Worm (Caenorhabditis elegans) whole organism, L4 larva: ENCODE measurements around the gene T07F12.4.

Experiments used
- D1046.2 ChIP-seq: fragments of 200-800 bp; sonication (Bioruptor generic); IDR thresholded peaks from 2 replicates; pipeline ENCODE4 v1.3.6; 2022; ENCODE audit warnings: missing genetic modification characterization, missing compliant biosample characterization
- F10B5.3 ChIP-seq: sonication (generic microtip); optimal IDR thresholded peaks from 2 replicates; lab custom pipeline; 2016; ENCODE audit warnings: mild to moderate bottlenecking, missing genetic modification characterization, missing compliant biosample characterization
- F44E2.7 ChIP-seq: fragments of 200-800 bp; sonication (Bioruptor generic); IDR thresholded peaks from 2 replicates; pipeline ENCODE4 v2.1.2; 2022; ENCODE audit warnings: missing genetic modification characterization, missing compliant biosample characterization
- T26A8.4 ChIP-seq: fragments of 200-800 bp; sonication (Bioruptor generic); IDR thresholded peaks from 2 replicates; pipeline ENCODE4 v1.3.6; 2022; ENCODE audit warnings: missing genetic modification characterization, missing compliant biosample characterization
- Y5F2A.4 ChIP-seq: fragments of 200-800 bp; sonication (Bioruptor generic); optimal IDR thresholded peaks from 2 replicates; lab custom pipeline; 2018; ENCODE audit warnings: mild to moderate bottlenecking, missing genetic modification characterization, missing compliant biosample characterization
- ZK337.2 ChIP-seq: fragments of 200-800 bp; sonication (Bioruptor generic); IDR thresholded peaks from 2 replicates; pipeline ENCODE4 v1.3.6; 2022; ENCODE audit warnings: missing genetic modification reagents, missing genetic modification characterization, missing compliant biosample characterization
- arid-1 ChIP-seq: fragments of 200-800 bp; sonication (Bioruptor generic); conservative IDR thresholded peaks from 2 replicates; pipeline ENCODE4 v1.3.6; 2022; ENCODE audit warnings: missing genetic modification reagents, missing genetic modification characterization, missing compliant biosample characterization
- ceh-44 ChIP-seq: fragments of 200-800 bp; sonication (Bioruptor generic); IDR thresholded peaks from 2 replicates; pipeline ENCODE4 v1.3.6; 2022; ENCODE audit warnings: missing genetic modification reagents, missing genetic modification characterization, missing compliant biosample characterization
- ceh-62 ChIP-seq: sonication (generic microtip); optimal IDR thresholded peaks from 2 replicates; lab custom pipeline; 2017; ENCODE audit warnings: missing biosample characterization, missing genetic modification characterization
- ceh-82 ChIP-seq: sonication (generic microtip); optimal IDR thresholded peaks from 2 replicates; lab custom pipeline; 2017; ENCODE audit warnings: missing biosample characterization, missing genetic modification characterization
- daf-12 ChIP-seq: fragments of 150-350 bp; optimal IDR thresholded peaks from 2 replicates; lab custom pipeline; 2014; ENCODE audit warnings: missing biosample characterization, missing genetic modification reagents, missing genetic modification characterization
- daf-8 ChIP-seq: fragments of 200-800 bp; sonication (Bioruptor generic); IDR thresholded peaks from 2 replicates; pipeline ENCODE4 v1.3.6; 2022; ENCODE audit warnings: missing genetic modification characterization, missing compliant biosample characterization
- duxl-1 ChIP-seq: sonication (generic microtip); optimal IDR thresholded peaks from 2 replicates; lab custom pipeline; 2016; ENCODE audit warnings: mild to moderate bottlenecking, missing genetic modification characterization, moderate library complexity, missing compliant biosample characterization; ENCODE audit not compliant: poor library complexity
- dve-1 ChIP-seq: sonication (generic microtip); optimal IDR thresholded peaks from 2 replicates; lab custom pipeline; 2017; ENCODE audit warnings: antibody characterized with exemption, mild to moderate bottlenecking, missing genetic modification characterization, missing compliant biosample characterization; ENCODE audit not compliant: insufficient read depth
- egl-43 ChIP-seq: fragments of 200-800 bp; sonication (Bioruptor generic); IDR thresholded peaks from 2 replicates; pipeline ENCODE4 v1.3.6; 2022; ENCODE audit warnings: missing genetic modification reagents, missing genetic modification characterization, missing compliant biosample characterization
- fos-1 ChIP-seq: fragments of 150-350 bp; optimal IDR thresholded peaks from 2 replicates; lab custom pipeline; 2014; ENCODE audit warnings: missing biosample characterization, missing genetic modification characterization
- hlh-11 ChIP-seq: fragments of 200-800 bp; sonication (Bioruptor generic); optimal IDR thresholded peaks from 2 replicates; lab custom pipeline; 2018; ENCODE audit warnings: mild to moderate bottlenecking, missing genetic modification characterization, missing compliant biosample characterization
- hlh-30 ChIP-seq: sonication (generic microtip); optimal IDR thresholded peaks from 2 replicates; lab custom pipeline; 2017; ENCODE audit warnings: antibody characterized with exemption, mild to moderate bottlenecking, missing genetic modification characterization, missing compliant biosample characterization; ENCODE audit not compliant: insufficient read depth
- hmg-1.1 ChIP-seq: fragments of 200-800 bp; sonication (Bioruptor generic); IDR thresholded peaks from 2 replicates; pipeline ENCODE4 v1.3.6; 2022; ENCODE audit warnings: missing genetic modification reagents, missing genetic modification characterization, missing compliant biosample characterization
- lin-13 ChIP-seq: fragments of 150-350 bp; optimal IDR thresholded peaks from 2 replicates; lab custom pipeline; 2014; ENCODE audit warnings: missing biosample characterization, missing genetic modification reagents, missing genetic modification characterization
- lin-15B ChIP-seq: fragments of 150-350 bp; sonication (generic microtip); optimal IDR thresholded peaks from 3 replicates; lab custom pipeline; 2014; ENCODE audit warnings: missing biosample characterization, missing genetic modification characterization
- lin-38 ChIP-seq: fragments of 200-800 bp; sonication (Bioruptor generic); IDR thresholded peaks from 2 replicates; pipeline ENCODE4 v1.3.6; 2022; ENCODE audit warnings: missing genetic modification reagents, missing genetic modification characterization, missing compliant biosample characterization
- mdt-29 ChIP-seq: fragments of 200-800 bp; sonication (Bioruptor generic); IDR thresholded peaks from 2 replicates; pipeline ENCODE4 v1.3.6; 2022; ENCODE audit warnings: missing genetic modification reagents, missing genetic modification characterization, missing compliant biosample characterization
- mep-1 ChIP-seq: fragments of 150-350 bp; sonication (generic microtip); optimal IDR thresholded peaks from 3 replicates; lab custom pipeline; 2014; ENCODE audit warnings: missing biosample characterization, missing genetic modification characterization
- mxl-3 ChIP-seq: fragments of 200-800 bp; sonication (Bioruptor generic); optimal IDR thresholded peaks from 2 replicates; lab custom pipeline; 2018; ENCODE audit warnings: mild to moderate bottlenecking, missing genetic modification characterization, missing compliant biosample characterization
- nhr-10 ChIP-seq: fragments of 150-350 bp; optimal IDR thresholded peaks from 2 replicates; lab custom pipeline; 2014; ENCODE audit warnings: missing biosample characterization, missing genetic modification characterization
- nhr-11 ChIP-seq: fragments of 150-350 bp; optimal IDR thresholded peaks from 2 replicates; lab custom pipeline; 2014; ENCODE audit warnings: missing biosample characterization, missing genetic modification characterization
- nhr-237 ChIP-seq: sonication (generic microtip); optimal IDR thresholded peaks from 2 replicates; lab custom pipeline; 2017; ENCODE audit warnings: missing biosample characterization, missing genetic modification characterization
- nhr-28 ChIP-seq: fragments of 150-350 bp; optimal IDR thresholded peaks from 2 replicates; lab custom pipeline; 2014; ENCODE audit warnings: missing biosample characterization, missing genetic modification characterization
- nhr-76 ChIP-seq: fragments of 150-350 bp; optimal IDR thresholded peaks from 2 replicates; lab custom pipeline; 2014; ENCODE audit warnings: missing biosample characterization, missing genetic modification characterization
- pha-4 ChIP-seq, 2 experiments: fragments of 150-350 bp in 1 of 2; fragments of 200-800 bp in 1 of 2; sonication (Bioruptor generic) in 1 of 2; IDR thresholded peaks in 1 of 2; optimal IDR thresholded peaks in 1 of 2; 2 replicates each; pipeline versions ENCODE4 v1.3.6 to Lab custom; 2014 to 2022; ENCODE audit warnings: missing genetic modification characterization in 2 of 2, missing genetic modification reagents in 2 of 2, missing biosample characterization in 1 of 2, missing compliant biosample characterization in 1 of 2
- pqm-1 ChIP-seq: sonication (generic microtip); optimal IDR thresholded peaks from 2 replicates; lab custom pipeline; 2017; ENCODE audit warnings: missing biosample characterization, missing genetic modification characterization
- rbr-2 ChIP-seq: sonication (generic microtip); optimal IDR thresholded peaks from 2 replicates; lab custom pipeline; 2016; ENCODE audit warnings: missing genotype, missing genetic modification characterization, missing compliant biosample characterization
- spr-1 ChIP-seq: sonication (generic microtip); optimal IDR thresholded peaks from 2 replicates; lab custom pipeline; 2016; ENCODE audit warnings: mild to moderate bottlenecking, missing genetic modification characterization, missing compliant biosample characterization
- tra-1 ChIP-seq: fragments of 200-800 bp; sonication (Bioruptor generic); IDR thresholded peaks from 2 replicates; pipeline ENCODE4 v1.3.6; 2022; ENCODE audit warnings: missing genetic modification reagents, missing genetic modification characterization, missing compliant biosample characterization
- unc-39 ChIP-seq: sonication (generic microtip); optimal IDR thresholded peaks from 2 replicates; lab custom pipeline; 2017; ENCODE audit warnings: missing biosample characterization, missing genetic modification characterization
- unc-62 ChIP-seq, 3 experiments: fragments of 150-350 bp in 1 of 3; sonication (generic microtip); optimal IDR thresholded peaks in 2 of 3; peaks in 1 of 3; 1 replicate in 1 of 3; 2 replicates in 2 of 3; lab custom pipeline; 2014 to 2017; ENCODE audit warnings: missing biosample characterization in 3 of 3, missing genetic modification characterization in 3 of 3, missing genetic modification reagents in 3 of 3, missing genotype in 1 of 3
- ztf-7 ChIP-seq: fragments of 150-350 bp; optimal IDR thresholded peaks from 2 replicates; lab custom pipeline; 2014; ENCODE audit warnings: missing biosample characterization, missing genetic modification characterization

Gene T07F12.4

DNA sequence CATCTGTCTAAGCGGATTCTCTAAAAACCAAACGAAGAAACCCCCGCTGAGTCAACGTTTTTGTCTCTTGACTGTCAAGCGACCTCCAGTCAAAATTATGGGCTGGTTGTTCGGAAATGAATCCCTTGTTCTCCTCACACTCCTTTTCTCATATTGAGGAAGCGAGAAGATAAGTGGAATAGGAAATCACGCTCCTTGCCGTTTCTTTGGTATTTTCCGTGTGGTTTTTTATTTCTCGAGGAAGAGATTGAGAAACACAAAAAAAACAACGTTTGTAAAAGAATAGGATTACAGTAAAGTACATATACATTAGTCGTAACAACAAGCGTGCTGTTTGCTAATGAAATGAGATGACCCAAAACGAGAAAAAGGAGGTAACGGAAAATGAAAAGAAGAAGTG lies 23.7 kb downstream of the T07F12.4 start, which contains the start of gene tsp-14:
Gene tsp-14 (minus strand): TSS at position 62 of the 400 bp plus-strand sequence.
- TF ChIP-seq daf-8 (GFP tag; lab: Robert Waterston, UW), result no peak
- TF ChIP-seq egl-43 (GFP tag; lab: Robert Waterston, UW), result no peak
- peak; percentile 10 for TF ChIP-seq nhr-28 (tag; lab: Kevin White, UChicago)

DNA sequence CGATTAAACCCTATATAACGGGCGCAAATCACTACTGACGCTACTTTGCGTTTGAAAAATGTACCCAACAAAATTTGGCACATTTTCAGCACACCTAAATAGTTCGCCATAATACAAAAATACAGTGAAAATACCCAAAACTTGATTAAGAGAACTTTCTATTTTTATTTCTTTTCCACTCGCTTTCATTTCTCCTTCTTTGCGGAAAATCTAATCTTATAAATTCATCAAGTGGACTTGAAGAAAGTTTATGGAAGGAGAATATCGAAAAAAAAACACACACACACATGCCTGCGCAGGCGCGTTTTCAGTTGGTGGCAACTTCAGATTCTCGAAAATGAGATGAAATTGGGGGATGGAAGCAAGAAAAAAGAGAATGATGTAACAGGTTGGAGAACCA lies 25.3 kb downstream of the T07F12.4 start:
- TF ChIP-seq fos-1 (no peak), lin-15B (tag; lab: Kevin White, UChicago) (no peak), pqm-1 (tag; lab: Kevin White, UChicago) (no peak), daf-8 (GFP tag; lab: Robert Waterston, UW) (no peak), dve-1 (tag; lab: Kevin White, UChicago) (no peak), F10B5.3 (tag; lab: Kevin White, UChicago) (no peak), daf-12 (tag; lab: Kevin White, UChicago) (no peak), nhr-10 (tag; lab: Kevin White, UChicago) (no peak), spr-1 (tag; lab: Kevin White, UChicago) (no peak), pha-4 (GFP tag; IDR thresholded peaks at IDR 0.05; lab: Robert Waterston, UW) (no peak), pha-4 (tag; optimal IDR thresholded peaks at IDR 0.05; lab: Kevin White, UChicago) (no peak), nhr-11 (tag; lab: Kevin White, UChicago) (no peak)

DNA sequence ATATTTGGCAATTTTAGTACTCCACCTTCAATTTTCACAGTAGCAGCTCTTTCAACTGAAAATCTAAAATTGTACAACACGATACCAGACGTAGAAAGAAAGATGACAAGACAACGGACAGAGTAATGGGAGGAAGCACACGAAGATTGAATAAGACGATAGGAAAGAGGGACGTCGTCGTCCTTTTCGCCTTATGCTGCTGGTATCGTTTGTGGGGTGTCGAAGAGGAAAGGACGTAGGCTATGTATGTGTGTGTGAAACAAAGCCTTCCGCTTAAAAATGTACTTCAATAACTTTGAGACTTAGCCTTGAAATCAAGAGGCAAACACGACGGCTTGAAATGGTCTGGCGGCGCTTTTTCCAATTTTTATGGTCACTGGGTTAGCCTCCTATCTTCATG lies 27.9 kb downstream of the T07F12.4 start:
- no peak for TF ChIP-seq lin-38 (GFP tag; lab: Robert Waterston, UW)
- no peak for TF ChIP-seq pha-4 (GFP tag; IDR thresholded peaks at IDR 0.05; lab: Robert Waterston, UW)
- TF ChIP-seq pha-4 (tag; optimal IDR thresholded peaks at IDR 0.05; lab: Kevin White, UChicago), result no peak
- no peak for TF ChIP-seq ceh-62
- TF ChIP-seq Y5F2A.4, result no peak
- TF ChIP-seq hlh-30, result peak; percentile 12
- TF ChIP-seq D1046.2 (GFP tag; lab: Robert Waterston, UW), result no peak
- TF ChIP-seq mdt-29 (GFP tag; lab: Robert Waterston, UW), result no peak
- TF ChIP-seq mep-1, result peak; percentile 18
- no peak for TF ChIP-seq duxl-1
- TF ChIP-seq F44E2.7 (GFP tag; lab: Robert Waterston, UW), result no peak
- TF ChIP-seq ztf-7 (tag; lab: Kevin White, UChicago), result no peak
- TF ChIP-seq hlh-11, result no peak
- no peak for TF ChIP-seq spr-1 (tag; lab: Kevin White, UChicago)
- TF ChIP-seq unc-62 (GFP tag; optimal IDR thresholded peaks at IDR 0.05 in 1 of 2; lab: Kevin White, UChicago), result peak in 1 of 2 experiments; percentile 95
- TF ChIP-seq unc-62 (tag; optimal IDR thresholded peaks at IDR 0.05; lab: Kevin White, UChicago), result no peak
- no peak for TF ChIP-seq T26A8.4 (GFP tag; lab: Robert Waterston, UW)

DNA sequence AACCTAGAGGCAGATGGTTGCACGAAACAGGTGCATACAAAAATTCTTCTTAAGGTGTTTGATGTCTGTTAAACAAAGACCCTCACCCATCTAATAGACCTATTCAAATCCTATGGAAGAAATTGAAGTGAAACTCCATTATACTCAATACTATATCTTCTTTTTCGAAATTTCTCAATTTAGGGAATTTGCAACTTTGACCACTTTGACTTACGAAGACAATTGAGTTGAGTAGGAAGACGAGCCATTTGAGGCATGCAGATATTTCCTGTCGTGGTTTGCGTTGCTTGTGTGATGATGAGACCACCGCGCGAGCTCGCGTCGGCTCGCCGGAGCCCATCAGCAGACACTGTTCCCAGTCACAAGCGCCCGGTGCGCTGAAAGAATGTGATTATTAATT lies 29.9 kb downstream of the T07F12.4 start:
- no peak for TF ChIP-seq Y5F2A.4
- no peak for TF ChIP-seq rbr-2
- no peak for TF ChIP-seq lin-13 (GFP tag; lab: Kevin White, UChicago)
- no peak for TF ChIP-seq unc-39 (tag; lab: Kevin White, UChicago)
- TF ChIP-seq hmg-1.1, result no peak
- TF ChIP-seq egl-43 (GFP tag; lab: Robert Waterston, UW), result no peak
- TF ChIP-seq nhr-76, result no peak
- no peak for TF ChIP-seq nhr-28 (tag; lab: Kevin White, UChicago)
- TF ChIP-seq arid-1, result no peak
- no peak for TF ChIP-seq nhr-237 (tag; lab: Kevin White, UChicago)
- TF ChIP-seq mxl-3 (GFP tag; lab: Kevin White, UChicago), result no peak
- no peak for TF ChIP-seq fos-1
- TF ChIP-seq pha-4 (GFP tag; IDR thresholded peaks at IDR 0.05; lab: Robert Waterston, UW), result no peak
- no peak for TF ChIP-seq pha-4 (tag; optimal IDR thresholded peaks at IDR 0.05; lab: Kevin White, UChicago)
- no peak for TF ChIP-seq ZK337.2 (GFP tag; lab: Robert Waterston, UW)
- TF ChIP-seq tra-1 (GFP tag; lab: Robert Waterston, UW), result no peak
- TF ChIP-seq ceh-44, result no peak
- no peak for TF ChIP-seq ceh-82 (tag; lab: Kevin White, UChicago)
- TF ChIP-seq, all 104 proteins: peak for 0
